Worm (Caenorhabditis elegans) whole organism, L2 larva: Measurements from ENCODE around the gene C54D2.6.

ENCODE experiments used
- C34F6.9 ChIP-seq: fragments of 150-350 bp; optimal IDR thresholded peaks from 2 replicates; lab custom pipeline; 2014; ENCODE audit warnings: missing biosample characterization, missing genetic modification characterization
- F13H6.1 ChIP-seq: sonication (generic microtip); optimal IDR thresholded peaks from 2 replicates; lab custom pipeline; 2016; ENCODE audit warnings: missing genetic modification characterization, missing compliant biosample characterization
- Y55F3AM.14 ChIP-seq: fragments of 200-800 bp; sonication (Bioruptor generic); optimal IDR thresholded peaks from 2 replicates; lab custom pipeline; 2018; ENCODE audit warnings: mild to moderate bottlenecking, missing genetic modification characterization, missing compliant biosample characterization
- ZK546.5 ChIP-seq: sonication (generic microtip); optimal IDR thresholded peaks from 2 replicates; lab custom pipeline; 2017; ENCODE audit warnings: missing biosample characterization, missing genetic modification characterization
- aly-2 ChIP-seq: fragments of 150-350 bp; optimal IDR thresholded peaks from 2 replicates; lab custom pipeline; 2014; ENCODE audit warnings: missing biosample characterization, missing genetic modification characterization
- ama-1 ChIP-seq: fragments of 150-350 bp; optimal IDR thresholded peaks from 2 replicates; lab custom pipeline; 2018; ENCODE audit warnings: inconsistent platforms
- blmp-1 ChIP-seq: sonication (generic microtip); optimal IDR thresholded peaks from 2 replicates; lab custom pipeline; 2017; ENCODE audit warnings: missing genetic modification characterization, mild to moderate bottlenecking, missing compliant biosample characterization, antibody characterized with exemption, moderate library complexity; ENCODE audit not compliant: insufficient read depth
- crh-2 ChIP-seq: sonication (generic microtip); optimal IDR thresholded peaks from 2 replicates; lab custom pipeline; 2017; ENCODE audit warnings: missing biosample characterization, missing genetic modification characterization
- egl-27 ChIP-seq: sonication (generic microtip); optimal IDR thresholded peaks from 3 replicates; lab custom pipeline; 2017; ENCODE audit warnings: missing biosample characterization, missing genetic modification reagents, missing genetic modification characterization
- fos-1 ChIP-seq: fragments of 150-350 bp; optimal IDR thresholded peaks from 2 replicates; lab custom pipeline; 2014; ENCODE audit warnings: missing biosample characterization, missing genetic modification characterization
- gmeb-1 ChIP-seq: fragments of 150-350 bp; optimal IDR thresholded peaks from 2 replicates; lab custom pipeline; 2014; ENCODE audit warnings: missing biosample characterization, missing genetic modification characterization
- lin-11 ChIP-seq: fragments of 150-350 bp; sonication (generic microtip); optimal IDR thresholded peaks from 2 replicates; lab custom pipeline; 2014; ENCODE audit warnings: missing biosample characterization, missing genetic modification characterization, inconsistent platforms, mixed read lengths
- lin-13 ChIP-seq: fragments of 150-350 bp; optimal IDR thresholded peaks from 2 replicates; lab custom pipeline; 2014; ENCODE audit warnings: missing biosample characterization, missing genetic modification reagents, missing genetic modification characterization
- lin-39 ChIP-seq: fragments of 150-350 bp; optimal IDR thresholded peaks from 2 replicates; lab custom pipeline; 2014; ENCODE audit warnings: missing biosample characterization, missing genetic modification reagents, missing genetic modification characterization
- lsy-2 ChIP-seq, 2 experiments: fragments of 150-350 bp in 1 of 2; sonication (generic microtip) in 1 of 2; optimal IDR thresholded peaks; 2 replicates each; lab custom pipeline; 2014 to 2017; ENCODE audit warnings: missing biosample characterization in 2 of 2, missing genetic modification characterization in 2 of 2
- mab-5 ChIP-seq: fragments of 150-350 bp; optimal IDR thresholded peaks from 2 replicates; lab custom pipeline; 2014; ENCODE audit warnings: missing biosample characterization, missing genetic modification characterization
- mbf-1 ChIP-seq: sonication (generic microtip); optimal IDR thresholded peaks from 2 replicates; lab custom pipeline; 2017; ENCODE audit warnings: missing biosample characterization, missing genetic modification characterization
- mdl-1 ChIP-seq, 2 experiments: fragments of 150-350 bp in 1 of 2; sonication (generic microtip) in 1 of 2; optimal IDR thresholded peaks; 2 replicates each; lab custom pipeline; 2017; ENCODE audit warnings: missing biosample characterization in 2 of 2, missing genetic modification characterization in 2 of 2
- nhr-10 ChIP-seq: sonication (generic microtip); optimal IDR thresholded peaks from 2 replicates; lab custom pipeline; 2017; ENCODE audit warnings: missing biosample characterization, missing genetic modification characterization
- nhr-129 ChIP-seq: fragments of 150-350 bp; optimal IDR thresholded peaks from 2 replicates; lab custom pipeline; 2014; ENCODE audit warnings: missing biosample characterization, missing genetic modification characterization
- nhr-21 ChIP-seq: fragments of 150-350 bp; optimal IDR thresholded peaks from 2 replicates; lab custom pipeline; 2014; ENCODE audit warnings: missing biosample characterization, missing genetic modification characterization
- nhr-237 ChIP-seq: fragments of 150-350 bp; optimal IDR thresholded peaks from 2 replicates; lab custom pipeline; 2014; ENCODE audit warnings: missing biosample characterization, missing genetic modification characterization
- nhr-25 ChIP-seq: fragments of 150-350 bp; sonication (generic microtip); optimal IDR thresholded peaks from 3 replicates; lab custom pipeline; 2014; ENCODE audit warnings: missing biosample characterization, missing genetic modification characterization
- nhr-77 ChIP-seq: fragments of 150-350 bp; optimal IDR thresholded peaks from 2 replicates; lab custom pipeline; 2014; ENCODE audit warnings: missing biosample characterization, missing genetic modification characterization
- peb-1 ChIP-seq: fragments of 150-350 bp; optimal IDR thresholded peaks from 2 replicates; lab custom pipeline; 2014; ENCODE audit warnings: missing biosample characterization, missing genetic modification characterization
- sma-3 ChIP-seq: sonication (generic microtip); optimal IDR thresholded peaks from 2 replicates; lab custom pipeline; 2016; ENCODE audit warnings: missing genetic modification reagents, missing genetic modification characterization, missing compliant biosample characterization
- sma-9 ChIP-seq, 2 experiments: fragments of 150-350 bp in 1 of 2; sonication (generic microtip) in 1 of 2; optimal IDR thresholded peaks; 2 replicates each; lab custom pipeline; 2014 to 2016; ENCODE audit warnings: missing genetic modification characterization in 2 of 2, mild to moderate bottlenecking in 1 of 2, missing biosample characterization in 1 of 2, missing compliant biosample characterization in 1 of 2, missing genetic modification reagents in 1 of 2, moderate library complexity in 1 of 2
- snpc-4 ChIP-seq: fragments of 150-350 bp; optimal IDR thresholded peaks from 2 replicates; lab custom pipeline; 2014; ENCODE audit warnings: missing biosample characterization, missing genetic modification characterization
- unc-55 ChIP-seq: fragments of 150-350 bp; sonication (generic microtip); optimal IDR thresholded peaks from 3 replicates; lab custom pipeline; 2014; ENCODE audit warnings: missing biosample characterization, missing genetic modification reagents, missing genetic modification characterization
- ztf-1 ChIP-seq: fragments of 200-800 bp; sonication (Bioruptor generic); conservative IDR thresholded peaks from 2 replicates; pipeline ENCODE4 v1.3.6; 2022; ENCODE audit warnings: missing genetic modification characterization, missing compliant biosample characterization
- ztf-11 ChIP-seq: sonication (generic microtip); optimal IDR thresholded peaks from 2 replicates; lab custom pipeline; 2017; ENCODE audit warnings: missing biosample characterization, missing genetic modification characterization
- ztf-4 ChIP-seq: fragments of 150-350 bp; optimal IDR thresholded peaks from 2 replicates; lab custom pipeline; 2014; ENCODE audit warnings: missing biosample characterization, missing genetic modification characterization

C54D2.6 gene

DNA sequence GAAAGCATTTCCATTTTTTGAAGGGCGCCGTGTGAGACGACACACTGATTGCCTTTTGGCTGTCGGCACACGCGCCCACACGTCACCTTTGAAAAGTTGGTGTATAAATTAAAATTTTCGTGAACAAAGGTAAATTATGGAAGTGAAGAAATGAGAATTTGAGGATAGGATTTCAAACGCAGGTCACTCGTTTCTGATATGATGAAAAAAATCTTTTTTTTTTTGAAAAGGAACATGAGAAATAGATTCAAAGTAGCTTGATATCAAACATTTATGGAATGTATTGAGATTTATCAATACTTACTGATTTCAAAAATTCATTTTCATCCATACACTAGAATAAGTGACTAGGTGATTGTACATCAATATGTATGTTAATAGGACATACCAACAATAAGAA is 29.8 kb downstream of the C54D2.6 start:
- TF ChIP-seq Y55F3AM.14 (GFP tag; lab: Kevin White, UChicago) = no peak
- TF ChIP-seq ZK546.5 = no peak
- no peak for TF ChIP-seq lin-13 (GFP tag; lab: Kevin White, UChicago)
- no peak for TF ChIP-seq mbf-1 (tag; lab: Kevin White, UChicago)
- TF ChIP-seq blmp-1 (tag; lab: Kevin White, UChicago) = no peak
- no peak for TF ChIP-seq lsy-2 (tag; optimal IDR thresholded peaks at IDR 0.05; lab: Kevin White, UChicago)
- TF ChIP-seq nhr-77 (tag; lab: Kevin White, UChicago) = no peak
- no peak for TF ChIP-seq snpc-4 (tag; lab: Kevin White, UChicago)
- TF ChIP-seq sma-9 (GFP tag; optimal IDR thresholded peaks at IDR 0.05; lab: Kevin White, UChicago) = no peak
- TF ChIP-seq sma-9 (tag; optimal IDR thresholded peaks at IDR 0.05; lab: Kevin White, UChicago) = no peak
- no peak for TF ChIP-seq ztf-4 (tag; lab: Kevin White, UChicago)
- no peak for TF ChIP-seq ztf-11
- no peak for TF ChIP-seq nhr-25 (tag; lab: Kevin White, UChicago)

DNA sequence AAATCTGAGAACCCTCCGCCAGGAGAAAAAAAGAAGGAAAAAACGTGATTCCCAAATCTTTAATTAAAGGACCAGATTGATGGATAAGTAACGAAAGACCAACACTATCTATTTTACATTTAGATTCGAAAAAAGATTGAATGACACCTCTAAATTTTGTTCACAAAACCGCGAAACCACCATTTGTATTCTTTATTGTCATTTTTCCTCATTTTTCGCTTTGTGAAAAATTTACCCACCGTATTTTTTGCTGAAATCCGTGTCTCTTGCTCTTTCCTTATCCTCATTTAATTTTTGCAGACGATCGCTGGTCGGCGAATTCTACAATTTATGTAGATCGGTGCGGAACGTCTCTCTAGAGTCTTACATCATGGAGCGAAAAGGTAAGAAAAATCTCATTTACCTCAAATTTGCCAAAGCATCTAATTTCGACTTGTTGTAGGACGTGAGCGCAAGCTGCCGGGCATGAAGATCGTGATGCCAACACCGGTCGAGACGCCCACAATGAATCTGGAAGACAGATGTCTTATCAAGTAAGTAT is 30.8 kb downstream of the C54D2.6 start, which contains the start of the genes sek-1 and R03G5.6:
Gene sek-1 (plus strand): TSS at position 301 of the 541 bp plus-strand sequence.
Gene R03G5.6 (minus strand): TSS at position 491 of the 541 bp plus-strand sequence.
- TF ChIP-seq nhr-237 (tag; lab: Kevin White, UChicago) = no peak
- TF ChIP-seq sma-9 (GFP tag; optimal IDR thresholded peaks at IDR 0.05; lab: Kevin White, UChicago) = no peak
- TF ChIP-seq sma-9 (tag; optimal IDR thresholded peaks at IDR 0.05; lab: Kevin White, UChicago) = no peak
- TF ChIP-seq ama-1 (lab: Kevin White, UChicago) = no peak
- no peak for TF ChIP-seq ztf-1
- TF ChIP-seq F13H6.1 (tag; lab: Kevin White, UChicago) = no peak
- no peak for TF ChIP-seq nhr-25 (tag; lab: Kevin White, UChicago)
- no peak for TF ChIP-seq lin-39 (tag; lab: Kevin White, UChicago)
- TF ChIP-seq crh-2 (tag; lab: Kevin White, UChicago) = no peak
- TF ChIP-seq nhr-77 (tag; lab: Kevin White, UChicago) = no peak
- no peak for TF ChIP-seq nhr-10 (tag; lab: Kevin White, UChicago)
- no peak for TF ChIP-seq lin-13 (GFP tag; lab: Kevin White, UChicago)
- TF ChIP-seq mab-5 (tag; lab: Kevin White, UChicago) = no peak
- TF ChIP-seq gmeb-1 (tag; lab: Kevin White, UChicago) = no peak
- TF ChIP-seq nhr-129 (tag; lab: Kevin White, UChicago) = no peak

DNA sequence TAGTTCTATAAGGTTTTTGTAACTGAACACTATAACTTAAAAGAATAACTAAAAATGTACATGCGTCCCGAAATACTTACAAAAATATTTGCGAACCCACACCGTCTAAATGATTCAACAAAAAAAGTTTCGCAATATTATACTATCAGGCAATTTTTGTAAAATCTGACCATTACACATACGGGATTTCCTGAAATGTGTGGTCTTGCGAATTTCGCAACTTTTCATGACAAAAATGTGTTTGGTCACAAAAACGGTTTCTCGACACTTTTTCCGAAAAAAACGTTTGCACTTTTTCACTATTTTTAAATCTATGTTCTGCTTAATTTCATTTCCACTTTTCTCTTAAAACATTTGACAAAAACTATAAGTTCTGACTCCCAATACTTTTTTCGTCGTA is 32.1 kb downstream of the C54D2.6 start:
- TF ChIP-seq snpc-4 (tag; lab: Kevin White, UChicago) (no peak), aly-2 (tag; lab: Kevin White, UChicago) (no peak), lin-39 (tag; lab: Kevin White, UChicago) (no peak), fos-1 (tag; lab: Kevin White, UChicago) (no peak)

DNA sequence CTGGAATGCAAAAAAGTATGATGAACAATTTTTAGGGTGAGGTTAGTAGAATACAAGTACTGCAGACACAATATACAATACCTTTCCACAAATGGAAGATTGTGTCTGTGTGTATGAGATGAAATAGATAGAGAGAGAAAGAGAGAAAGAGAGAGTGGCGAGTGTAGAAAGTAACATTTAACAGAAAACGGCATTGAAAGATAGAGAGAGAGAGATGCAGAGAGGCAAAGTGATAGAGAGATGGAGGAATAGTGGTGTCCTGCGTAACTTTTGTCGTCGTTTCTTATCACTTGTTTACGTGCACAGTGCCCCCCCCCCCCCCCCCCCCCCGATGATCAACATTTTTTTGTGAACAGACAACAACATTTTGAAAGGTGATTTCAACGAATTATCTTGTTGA is 32.6 kb downstream of the C54D2.6 start:
- peak; percentile 15 for TF ChIP-seq ztf-4 (tag; lab: Kevin White, UChicago)
- peak; percentile 72 for TF ChIP-seq fos-1 (tag; lab: Kevin White, UChicago)
- TF ChIP-seq blmp-1 (tag; lab: Kevin White, UChicago) = peak; percentile 68
- peak; percentile 46 for TF ChIP-seq crh-2 (tag; lab: Kevin White, UChicago)
- no peak for TF ChIP-seq ztf-1
- peak; percentile 25 for TF ChIP-seq nhr-21 (tag; lab: Kevin White, UChicago)
- peak; percentile 47 for TF ChIP-seq nhr-129 (tag; lab: Kevin White, UChicago)
- peak; percentile 35 for TF ChIP-seq unc-55 (GFP tag; lab: Kevin White, UChicago)
- no peak for TF ChIP-seq lin-11 (tag; lab: Kevin White, UChicago)
- no peak for TF ChIP-seq peb-1 (tag; lab: Kevin White, UChicago)
- TF ChIP-seq C34F6.9 (tag; lab: Kevin White, UChicago) = peak; percentile 39
- TF ChIP-seq nhr-25 (tag; lab: Kevin White, UChicago) = peak; percentile 65
- TF ChIP-seq mdl-1 (tag; optimal IDR thresholded peaks at IDR 0.05; lab: Kevin White, UChicago) = no peak
- TF ChIP-seq F13H6.1 (tag; lab: Kevin White, UChicago) = peak; percentile 37
- peak; percentile 67 for TF ChIP-seq sma-3 (GFP tag; lab: Kevin White, UChicago)
- peak; percentile 48 for TF ChIP-seq gmeb-1 (tag; lab: Kevin White, UChicago)
- TF ChIP-seq lsy-2 (tag; optimal IDR thresholded peaks at IDR 0.05; lab: Kevin White, UChicago) = peak in 1 of 2 experiments; percentile 10
- TF ChIP-seq egl-27 (tag; lab: Kevin White, UChicago) = peak; percentile 3
- TF ChIP-seq sma-9 (GFP tag; optimal IDR thresholded peaks at IDR 0.05; lab: Kevin White, UChicago) = peak; percentile 75
- TF ChIP-seq sma-9 (tag; optimal IDR thresholded peaks at IDR 0.05; lab: Kevin White, UChicago) = no peak
- TF ChIP-seq, all 48 proteins: peak for 15
